Fruit fly (Drosophila melanogaster) whole organism, embryonic: Measurements from ENCODE around the gene CG32298.
A peak's percentile ranks its signal among the peaks of the same experiment; 100 is the strongest.

Experiments
- B-H1 ChIP-seq: fragments of 200-800 bp; sonication (Bioruptor generic); IDR thresholded peaks from 3 replicates; pipeline ENCODE4 v1.3.6; 2022; ENCODE audit warnings: missing biosample characterization, missing genetic modification characterization
- Bdp1 ChIP-seq: fragments of 200-800 bp; sonication (Bioruptor generic); optimal IDR thresholded peaks from 3 replicates; lab custom pipeline; 2016; ENCODE audit warnings: missing biosample characterization, missing genetic modification characterization
- CG10462 ChIP-seq: fragments of 200-800 bp; sonication (Bioruptor generic); optimal IDR thresholded peaks from 2 replicates; lab custom pipeline; 2016; ENCODE audit warnings: missing biosample characterization, missing genetic modification characterization
- CG12391 ChIP-seq: fragments of 200-800 bp; sonication (Bioruptor generic); optimal IDR thresholded peaks from 3 replicates; lab custom pipeline; 2018; ENCODE audit warnings: missing biosample characterization, mild to moderate bottlenecking, missing genetic modification characterization, moderate library complexity
- CG13894 ChIP-seq: fragments of 200-800 bp; sonication (Bioruptor generic); optimal IDR thresholded peaks from 3 replicates; lab custom pipeline; 2018; ENCODE audit warnings: missing biosample characterization, mild to moderate bottlenecking, missing genetic modification characterization, moderate library complexity
- CG14667 ChIP-seq: fragments of 200-800 bp; sonication (Bioruptor generic); IDR thresholded peaks from 2 replicates; pipeline ENCODE4 v1.3.6; 2022; ENCODE audit warnings: missing biosample characterization, missing genetic modification characterization
- CG14860 ChIP-seq: fragments of 200-800 bp; sonication (Bioruptor generic); IDR thresholded peaks from 3 replicates; pipeline ENCODE4 v1.3.6; 2022; ENCODE audit warnings: missing biosample characterization, missing genetic modification characterization; ENCODE audit not compliant: partially characterized antibody
- CG15601 ChIP-seq: fragments of 200-800 bp; sonication (Bioruptor generic); optimal IDR thresholded peaks from 3 replicates; lab custom pipeline; 2019; ENCODE audit warnings: missing biosample characterization, mild to moderate bottlenecking, missing genetic modification characterization, moderate library complexity
- CG1603 ChIP-seq: fragments of 200-800 bp; sonication (Bioruptor generic); optimal IDR thresholded peaks from 2 replicates; lab custom pipeline; 2019; ENCODE audit warnings: missing biosample characterization, mild to moderate bottlenecking, missing genetic modification characterization, moderate library complexity
- CG17186 ChIP-seq: fragments of 200-800 bp; sonication (Bioruptor generic); optimal IDR thresholded peaks from 3 replicates; lab custom pipeline; 2017; ENCODE audit warnings: missing biosample characterization, missing genetic modification reagents, missing genetic modification characterization
- CG17829 ChIP-seq: fragments of 200-800 bp; optimal IDR thresholded peaks from 2 replicates; lab custom pipeline; 2019; ENCODE audit warnings: missing biosample characterization, mild to moderate bottlenecking, missing genetic modification characterization, moderate library complexity
- CG17912 ChIP-seq: fragments of 200-800 bp; sonication (Bioruptor generic); optimal IDR thresholded peaks from 2 replicates; lab custom pipeline; 2018; ENCODE audit warnings: missing biosample characterization, mild to moderate bottlenecking, missing genetic modification characterization
- CG2678 ChIP-seq: fragments of 200-800 bp; sonication (Bioruptor generic); optimal IDR thresholded peaks from 3 replicates; lab custom pipeline; 2019; ENCODE audit warnings: missing biosample characterization, mild to moderate bottlenecking, missing genetic modification characterization, moderate library complexity
- CG34422 ChIP-seq: fragments of 200-800 bp; sonication (Bioruptor generic); IDR thresholded peaks from 3 replicates; pipeline ENCODE4 v1.3.6; 2022; ENCODE audit warnings: missing biosample characterization, missing genetic modification characterization
- CG4730 ChIP-seq: fragments of 200-800 bp; sonication (Bioruptor generic); IDR thresholded peaks from 2 replicates; pipeline ENCODE4 v1.3.6; 2022; ENCODE audit warnings: missing biosample characterization, missing genetic modification characterization
- CG4854 ChIP-seq: fragments of 200-800 bp; sonication (Bioruptor generic); optimal IDR thresholded peaks from 2 replicates; lab custom pipeline; 2016; ENCODE audit warnings: missing biosample characterization, missing genetic modification characterization, inconsistent platforms
- CG7271 ChIP-seq: fragments of 200-800 bp; sonication (Bioruptor generic); optimal IDR thresholded peaks from 2 replicates; lab custom pipeline; 2018; ENCODE audit warnings: missing biosample characterization, mild to moderate bottlenecking, missing genetic modification characterization, moderate library complexity
- CG7839 ChIP-seq: fragments of 200-800 bp; sonication (Bioruptor generic); optimal IDR thresholded peaks from 3 replicates; lab custom pipeline; 2018; ENCODE audit warnings: missing biosample characterization, mild to moderate bottlenecking, missing genetic modification characterization, moderate library complexity
- CG7928 ChIP-seq: fragments of 200-800 bp; sonication (Bioruptor generic); optimal IDR thresholded peaks from 2 replicates; lab custom pipeline; 2017; ENCODE audit warnings: missing biosample characterization, mild to moderate bottlenecking, missing genetic modification characterization
- CG9437 ChIP-seq: fragments of 200-800 bp; sonication (Bioruptor generic); optimal IDR thresholded peaks from 2 replicates; lab custom pipeline; 2018; ENCODE audit warnings: missing biosample characterization, mild to moderate bottlenecking, missing genetic modification characterization
- CkIIα-i1 ChIP-seq: fragments of 200-800 bp; sonication (Bioruptor generic); IDR thresholded peaks from 2 replicates; pipeline ENCODE4 v1.3.6; 2022; ENCODE audit warnings: missing biosample characterization, missing genetic modification characterization
- D19B ChIP-seq: fragments of 200-800 bp; sonication (Bioruptor generic); optimal IDR thresholded peaks from 2 replicates; lab custom pipeline; 2017; ENCODE audit warnings: missing biosample characterization, mild to moderate bottlenecking, missing genetic modification characterization
- Dad ChIP-seq: fragments of 200-800 bp; sonication (Bioruptor generic); optimal IDR thresholded peaks from 3 replicates; lab custom pipeline; 2016; ENCODE audit warnings: missing biosample characterization, missing genetic modification characterization
- Dek ChIP-seq: fragments of 200-800 bp; sonication (Bioruptor generic); optimal IDR thresholded peaks from 3 replicates; lab custom pipeline; 2019; ENCODE audit warnings: missing biosample characterization, mild to moderate bottlenecking, missing genetic modification characterization, moderate library complexity
- Dip3 ChIP-seq: fragments of 200-800 bp; sonication (Bioruptor generic); optimal IDR thresholded peaks from 3 replicates; lab custom pipeline; 2016; ENCODE audit warnings: missing biosample characterization, missing genetic modification characterization
- Doc3 ChIP-seq: fragments of 200-800 bp; sonication (Bioruptor generic); IDR thresholded peaks from 3 replicates; pipeline ENCODE4 v1.3.6; 2022; ENCODE audit warnings: missing biosample characterization, missing genetic modification characterization; ENCODE audit not compliant: partially characterized antibody
- ERR ChIP-seq: fragments of 200-800 bp; sonication (Bioruptor generic); optimal IDR thresholded peaks from 2 replicates; lab custom pipeline; 2016; ENCODE audit warnings: missing biosample characterization, missing genetic modification characterization
- HLH54F ChIP-seq: fragments of 200-800 bp; sonication (Bioruptor generic); optimal IDR thresholded peaks from 3 replicates; lab custom pipeline; 2016; ENCODE audit warnings: missing biosample characterization, missing genetic modification characterization
- Hey ChIP-seq: fragments of 200-800 bp; sonication (Bioruptor generic); optimal IDR thresholded peaks from 3 replicates; lab custom pipeline; 2018; ENCODE audit warnings: missing biosample characterization, mild to moderate bottlenecking, missing genetic modification characterization
- NC2β ChIP-seq: fragments of 200-800 bp; sonication (Bioruptor generic); optimal IDR thresholded peaks from 2 replicates; lab custom pipeline; 2016; ENCODE audit warnings: missing biosample characterization, missing genetic modification characterization
- NFAT ChIP-seq: fragments of 200-800 bp; sonication (Bioruptor generic); IDR thresholded peaks from 2 replicates; pipeline ENCODE4 v1.3.6; 2022; ENCODE audit warnings: missing biosample characterization, missing genetic modification characterization
- Nf-YA ChIP-seq: fragments of 200-800 bp; sonication (Bioruptor generic); IDR thresholded peaks from 2 replicates; pipeline ENCODE4 v1.3.6; 2022; ENCODE audit warnings: missing biosample characterization, missing genetic modification characterization
- TFAM ChIP-seq: fragments of 200-800 bp; sonication (Bioruptor generic); optimal IDR thresholded peaks from 2 replicates; lab custom pipeline; 2017; ENCODE audit warnings: missing biosample characterization, missing genetic modification characterization, inconsistent platforms
- ara ChIP-seq: fragments of 200-800 bp; sonication (Bioruptor generic); IDR thresholded peaks from 2 replicates; pipeline ENCODE4 v1.3.6; 2022; ENCODE audit warnings: missing biosample characterization, missing genetic modification characterization
- grn ChIP-seq: fragments of 200-800 bp; sonication (Bioruptor generic); optimal IDR thresholded peaks from 3 replicates; lab custom pipeline; 2017; ENCODE audit warnings: missing biosample characterization, missing genetic modification characterization
- gt ChIP-seq: fragments of 200-800 bp; sonication (Bioruptor generic); IDR thresholded peaks from 2 replicates; pipeline ENCODE4 v1.3.6; 2022; ENCODE audit warnings: missing biosample characterization, missing genetic modification characterization
- h ChIP-seq: fragments of >200 bp; optimal IDR thresholded peaks from 2 replicates; lab custom pipeline; 2017
- inv ChIP-seq: fragments of 200-800 bp; sonication (Bioruptor generic); IDR thresholded peaks from 2 replicates; pipeline ENCODE4 v1.3.6; 2022; ENCODE audit warnings: missing biosample characterization, missing genetic modification characterization; ENCODE audit not compliant: partially characterized antibody
- kah ChIP-seq: fragments of 200-800 bp; sonication (Bioruptor generic); optimal IDR thresholded peaks from 2 replicates; lab custom pipeline; 2018; ENCODE audit warnings: missing biosample characterization, mild to moderate bottlenecking, missing genetic modification characterization
- ken ChIP-seq: fragments of 200-800 bp; sonication (Bioruptor generic); IDR thresholded peaks from 3 replicates; pipeline ENCODE4 v1.3.6; 2022; ENCODE audit warnings: missing biosample characterization, missing genetic modification characterization
- pnt ChIP-seq: fragments of 200-800 bp; sonication (Bioruptor generic); optimal IDR thresholded peaks from 3 replicates; lab custom pipeline; 2016; ENCODE audit warnings: missing biosample characterization, missing genetic modification characterization
- ro ChIP-seq: fragments of 200-800 bp; sonication (Bioruptor generic); IDR thresholded peaks from 2 replicates; pipeline ENCODE4 v1.3.6; 2022; ENCODE audit warnings: missing biosample characterization, missing genetic modification characterization
- salm ChIP-seq: fragments of 200-800 bp; sonication (Bioruptor generic); optimal IDR thresholded peaks from 2 replicates; lab custom pipeline; 2018; ENCODE audit warnings: missing biosample characterization, mild to moderate bottlenecking, missing genetic modification characterization
- scrt ChIP-seq: fragments of 200-800 bp; sonication (Bioruptor generic); optimal IDR thresholded peaks from 2 replicates; lab custom pipeline; 2018; ENCODE audit warnings: missing biosample characterization, mild to moderate bottlenecking, missing genetic modification characterization, moderate library complexity
- sens-2 ChIP-seq: fragments of 200-800 bp; sonication (Bioruptor generic); IDR thresholded peaks from 2 replicates; pipeline ENCODE4 v1.3.6; 2022; ENCODE audit warnings: missing biosample characterization, missing genetic modification characterization
- seq ChIP-seq: fragments of 200-800 bp; sonication (Bioruptor generic); IDR thresholded peaks from 2 replicates; pipeline ENCODE4 v1.3.6; 2022; ENCODE audit warnings: missing biosample characterization, missing genetic modification characterization
- sr ChIP-seq: fragments of 200-800 bp; sonication (Bioruptor generic); IDR thresholded peaks from 3 replicates; pipeline ENCODE4 v1.3.6; 2022; ENCODE audit warnings: missing biosample characterization, missing genetic modification characterization
- tap ChIP-seq: fragments of 200-800 bp; optimal IDR thresholded peaks from 3 replicates; lab custom pipeline; 2019; ENCODE audit warnings: missing biosample characterization, mild to moderate bottlenecking, missing genetic modification characterization, moderate library complexity
- tgo ChIP-seq: fragments of 200-800 bp; sonication (Bioruptor generic); IDR thresholded peaks from 3 replicates; pipeline ENCODE4 v1.3.6; 2022; ENCODE audit warnings: missing biosample characterization, missing genetic modification characterization
- toy ChIP-seq: fragments of 200-800 bp; sonication (Bioruptor generic); IDR thresholded peaks from 2 replicates; pipeline ENCODE4 v1.3.6; 2022; ENCODE audit warnings: missing biosample characterization, missing genetic modification characterization
- wek ChIP-seq: fragments of 200-800 bp; sonication (Bioruptor generic); optimal IDR thresholded peaks from 3 replicates; lab custom pipeline; 2018; ENCODE audit warnings: missing biosample characterization, mild to moderate bottlenecking, missing genetic modification characterization, moderate library complexity

The CG32298 gene

DNA sequence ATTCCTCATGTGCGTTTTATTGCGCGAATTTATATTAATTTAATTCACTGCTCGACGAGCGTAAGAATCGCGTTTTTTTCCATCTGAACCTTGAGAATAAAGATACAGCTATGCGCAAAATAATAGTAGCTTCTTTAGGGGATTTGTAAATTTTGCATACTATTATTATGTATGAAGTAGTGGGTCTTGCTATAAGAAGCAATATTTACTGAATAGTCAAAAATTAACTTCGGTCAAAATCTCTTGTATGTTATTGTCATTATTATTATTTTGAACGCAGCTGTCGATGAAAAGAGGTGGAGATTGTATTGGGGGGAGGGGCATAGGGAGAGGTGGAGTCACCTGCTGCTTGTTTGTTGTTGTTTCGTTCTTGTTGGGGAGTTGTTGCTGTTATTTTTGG lies 28.0 kb upstream of the CG32298 start (continued):
- TF ChIP-seq ken (GFP tag; lab: Robert Waterston, UW) (peak; percentile 73; the same call in 2 of the 3 replicates), Dad (GFP tag; lab: Kevin White, UChicago) (peak; percentile 71), h (lab: Kevin White, UChicago) (no peak), Dek (tag; lab: Kevin White, UChicago) (peak; percentile 48), toy (GFP tag; lab: Robert Waterston, UW) (peak; percentile 63; the same call in 1 of the 2 replicates), ara (peak; percentile 81), CG17186 (GFP tag; lab: Kevin White, UChicago) (peak; percentile 56), CkIIα-i1 (peak; percentile 37; the same call in 1 of the 2 replicates), ro (GFP tag; lab: Robert Waterston, UW) (peak; percentile 43; the same call in 1 of the 2 replicates), salm (no peak), gt (GFP tag; lab: Robert Waterston, UW) (peak; percentile 50; the same call in 1 of the 2 replicates), CG9437 (GFP tag; lab: Kevin White, UChicago) (peak; percentile 62), Bdp1 (peak; percentile 55), ERR (GFP tag; lab: Kevin White, UChicago) (no peak), grn (GFP tag; lab: Kevin White, UChicago) (peak; percentile 4), CG7928 (GFP tag; lab: Kevin White, UChicago) (peak; percentile 52), CG2678 (tag; lab: Kevin White, UChicago) (peak; percentile 91), CG1603 (peak; percentile 68), wek (GFP tag; lab: Kevin White, UChicago) (peak; percentile 8), CG14860 (no peak), HLH54F (peak; percentile 63), tap (peak; percentile 87), CG13894 (tag; lab: Kevin White, UChicago) (peak; percentile 44), CG14667 (peak; percentile 78), CG4854 (peak; percentile 88), sr (GFP tag; lab: Robert Waterston, UW) (0 out of 3 replicates have a peak, but pooled peaks have one; percentile 25), CG4730 (GFP tag; lab: Robert Waterston, UW) (peak; percentile 75), B-H1 (GFP tag; lab: Robert Waterston, UW) (peak; percentile 83), scrt (GFP tag; lab: Kevin White, UChicago) (peak; percentile 78), Hey (tag; lab: Kevin White, UChicago) (no peak), Nf-YA (GFP tag; lab: Robert Waterston, UW) (peak; percentile 80), tgo (GFP tag; lab: Robert Waterston, UW) (peak; percentile 87), Dip3 (GFP tag; lab: Kevin White, UChicago) (peak; percentile 5), D19B (GFP tag; lab: Kevin White, UChicago) (peak; percentile 66), Doc3 (GFP tag; lab: Robert Waterston, UW) (no peak), NFAT (GFP tag; lab: Robert Waterston, UW) (peak; percentile 74), TFAM (GFP tag; lab: Kevin White, UChicago) (peak; percentile 56), inv (GFP tag; lab: Robert Waterston, UW) (no peak), CG15601 (tag; lab: Kevin White, UChicago) (peak; percentile 24), sens-2 (GFP tag; lab: Robert Waterston, UW) (peak; percentile 80), seq (GFP tag; lab: Robert Waterston, UW) (peak; percentile 77), CG7839 (tag; lab: Kevin White, UChicago) (peak; percentile 93), CG34422 (GFP tag; lab: Robert Waterston, UW) (peak; percentile 89), pnt (GFP tag; lab: Kevin White, UChicago) (peak; percentile 56), CG12391 (tag; lab: Kevin White, UChicago) (peak; percentile 69), NC2β (GFP tag; lab: Kevin White, UChicago) (peak; percentile 22), CG7271 (tag; lab: Kevin White, UChicago) (peak; percentile 42), kah (GFP tag; lab: Kevin White, UChicago) (peak; percentile 57), CG10462 (GFP tag; lab: Kevin White, UChicago) (peak; percentile 23), CG17829 (tag; lab: Kevin White, UChicago) (peak; percentile 64), CG17912 (no peak)
